Fruit fly (Drosophila melanogaster): ENCODE measurements around the gene CG13850.

The CG13850 gene

DNA sequence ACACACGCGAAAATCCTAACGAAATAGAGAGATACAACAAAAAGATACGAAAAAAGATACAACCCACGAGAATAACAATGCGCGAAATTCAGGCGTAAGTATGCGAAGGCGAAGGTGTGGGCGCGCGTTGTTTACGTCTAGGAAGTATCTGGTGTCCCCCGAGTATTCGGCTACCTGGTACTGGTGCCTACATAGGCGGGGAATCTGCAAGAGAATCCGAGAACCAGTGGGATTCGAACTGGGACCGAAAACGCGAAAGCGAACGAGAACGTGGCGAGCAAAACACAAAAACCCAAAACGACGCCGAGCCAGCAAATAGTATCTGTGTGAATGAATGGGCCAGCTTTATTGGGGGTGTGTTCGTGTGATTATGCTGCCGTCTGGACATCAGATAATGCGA lies 20.6 kb downstream of the CG13850 start:
- no peak for TF ChIP-seq fru (GFP tag; optimal IDR thresholded peaks at IDR 0.05)
- peak; percentile 45 for TF ChIP-seq psq (GFP tag; optimal IDR thresholded peaks at IDR 0.05)
- no peak for TF ChIP-seq lola (GFP tag; optimal IDR thresholded peaks at IDR 0.05)
- TF ChIP-seq GATAd (GFP tag; optimal IDR thresholded peaks at IDR 0.05): no peak
- TF ChIP-seq Mio (GFP tag; optimal IDR thresholded peaks at IDR 0.05): no peak

dm6 chr3R:22389614-22390013 lies 21.1 kb downstream of the CG13850 start, which contains the start of the genes CAH8 and CG7059:
Gene CAH8, minus strand, starts transcription at chr3R:22389714.
Gene CG7059, plus strand, starts transcription at chr3R:22389780.
- TF ChIP-seq Hr78 (GFP tag; optimal IDR thresholded peaks at IDR 0.05) (no peak), foxo (GFP tag; optimal IDR thresholded peaks at IDR 0.05) (no peak), fru (GFP tag; optimal IDR thresholded peaks at IDR 0.05) (no peak), Sp1 (GFP tag; optimal IDR thresholded peaks at IDR 0.05) (no peak), h (GFP tag; optimal IDR thresholded peaks at IDR 0.05) (no peak), OdsH (GFP tag; optimal IDR thresholded peaks at IDR 0.05) (no peak), sv (GFP tag; optimal IDR thresholded peaks at IDR 0.05) (no peak), Abd-B (GFP tag; optimal IDR thresholded peaks at IDR 0.05) (no peak), Hr83 (GFP tag; optimal IDR thresholded peaks at IDR 0.05; ENCODE audit: poor library complexity, severe bottlenecking) (no peak), pan (optimal IDR thresholded peaks at IDR 0.05) (no peak), rgr (GFP tag; optimal IDR thresholded peaks at IDR 0.05) (no peak), dsf (GFP tag; optimal IDR thresholded peaks at IDR 0.05; ENCODE audit: borderline replicate concordance) (no peak), woc (GFP tag; optimal IDR thresholded peaks at IDR 0.05) (no peak), br (GFP tag; optimal IDR thresholded peaks at IDR 0.05) (no peak), dmrt93B (GFP tag; optimal IDR thresholded peaks at IDR 0.05) (no peak), HLH106 (tag; optimal IDR thresholded peaks at IDR 0.05) (no peak)

- no peak for TF ChIP-seq usp (GFP tag; optimal IDR thresholded peaks at IDR 0.05)
- TF ChIP-seq jim (GFP tag; optimal IDR thresholded peaks at IDR 0.05): no peak
- TF ChIP-seq Myc (optimal IDR thresholded peaks at IDR 0.05): no peak
- TF ChIP-seq h (GFP tag; optimal IDR thresholded peaks at IDR 0.05): no peak
- no peak for TF ChIP-seq br (GFP tag; optimal IDR thresholded peaks at IDR 0.05)
- no peak for TF ChIP-seq Hr78 (GFP tag; optimal IDR thresholded peaks at IDR 0.05)
- TF ChIP-seq Hnf4 (GFP tag; optimal IDR thresholded peaks at IDR 0.05): no peak
- TF ChIP-seq Sp1 (GFP tag; optimal IDR thresholded peaks at IDR 0.05): no peak
- no peak for TF ChIP-seq GATAd (GFP tag; optimal IDR thresholded peaks at IDR 0.05)
- TF ChIP-seq CrebA (GFP tag; optimal IDR thresholded peaks at IDR 0.05; ENCODE audit: borderline replicate concordance): no peak
- no peak for TF ChIP-seq fru (GFP tag; optimal IDR thresholded peaks at IDR 0.05)
These were observed 29.0 kb downstream of the CG13850 start, which contains the start of gene Gpdh3 for dm6 chr3R:22381735-22382134. Gene Gpdh3, plus strand, starts transcription at chr3R:22382035.

- TF ChIP-seq Vsx2 (GFP tag; optimal IDR thresholded peaks at IDR 0.05; ENCODE audit: partially characterized antibody): no peak
- TF ChIP-seq rgr (GFP tag; optimal IDR thresholded peaks at IDR 0.05): no peak
These were observed 29.6 kb downstream of the CG13850 start, which contains the start of gene CG43342 for dm6 chr3R:22381077-22381476. Gene CG43342, plus strand, starts transcription at chr3R:22381340.

DNA sequence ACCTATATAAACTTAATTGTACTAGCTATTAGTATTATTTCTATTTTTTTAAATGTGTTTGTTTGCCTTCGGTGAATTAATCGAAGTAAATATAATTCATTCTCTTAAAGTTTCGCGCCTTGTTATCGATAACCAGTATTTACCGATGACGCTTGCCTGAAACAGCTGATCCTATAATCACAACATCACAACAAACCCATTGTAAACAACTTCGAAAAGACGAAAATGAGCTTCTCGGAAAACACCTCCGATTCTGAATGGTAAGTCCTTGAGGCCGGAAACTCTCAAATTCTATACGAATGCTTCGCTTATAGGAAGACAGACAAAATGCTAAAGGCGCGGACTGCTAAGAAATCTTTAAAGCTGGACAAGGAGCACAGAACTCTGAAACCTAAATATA lies 30.8 kb downstream of the CG13850 start, which contains the start of gene CG34149:
TSS of gene CG34149 (plus strand) at position 187 of the 400 bp plus-strand sequence.
- no peak for TF ChIP-seq tai (GFP tag; optimal IDR thresholded peaks at IDR 0.05)
- TF ChIP-seq h (GFP tag; optimal IDR thresholded peaks at IDR 0.05): no peak
- no peak for TF ChIP-seq ey (GFP tag; optimal IDR thresholded peaks at IDR 0.05)
- no peak for TF ChIP-seq pan (optimal IDR thresholded peaks at IDR 0.05)
- no peak for TF ChIP-seq Hr78 (GFP tag; optimal IDR thresholded peaks at IDR 0.05)
- TF ChIP-seq jim (GFP tag; optimal IDR thresholded peaks at IDR 0.05): no peak
- TF ChIP-seq HLH106 (tag; optimal IDR thresholded peaks at IDR 0.05): no peak
- no peak for TF ChIP-seq OdsH (GFP tag; optimal IDR thresholded peaks at IDR 0.05)
- TF ChIP-seq lola (GFP tag; optimal IDR thresholded peaks at IDR 0.05): no peak
- TF ChIP-seq Vsx2 (GFP tag; optimal IDR thresholded peaks at IDR 0.05; ENCODE audit: partially characterized antibody): no peak
- no peak for TF ChIP-seq dsf (GFP tag; optimal IDR thresholded peaks at IDR 0.05; ENCODE audit: borderline replicate concordance)
- no peak for TF ChIP-seq Dif (GFP tag; optimal IDR thresholded peaks at IDR 0.05; ENCODE audit: partially characterized antibody)

- TF ChIP-seq OdsH (GFP tag; optimal IDR thresholded peaks at IDR 0.05): no peak
- peak; percentile 77 for TF ChIP-seq Myc (optimal IDR thresholded peaks at IDR 0.05)
These were observed 35.0 kb downstream of the CG13850 start, which contains the start of gene CG18596 for dm6 chr3R:22375674-22376073. Gene CG18596, plus strand, starts transcription at chr3R:22375923.

Data from whole organism, wandering third instar larva.